Worm (Caenorhabditis elegans): Measurements from ENCODE around the gene B0244.15.

B0244.15 gene

DNA sequence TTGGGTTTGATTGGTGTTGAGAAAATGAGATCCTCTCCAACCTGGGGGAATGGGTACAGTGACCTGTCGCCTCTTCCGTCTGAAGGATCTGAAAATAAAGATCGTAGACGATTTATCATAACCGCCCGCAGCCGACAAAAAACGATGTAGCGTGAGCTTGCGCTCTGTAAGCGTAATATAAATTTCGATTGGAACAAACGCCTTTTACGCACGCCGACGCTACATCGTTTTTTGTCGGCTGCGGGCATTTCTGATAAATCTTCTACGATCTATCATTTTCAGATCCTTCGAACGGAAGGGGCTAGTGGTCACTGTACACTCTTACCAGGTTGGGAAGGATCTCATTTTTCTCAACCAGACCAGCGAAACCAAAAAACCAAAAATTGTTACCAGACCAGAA is 5.2 kb downstream of the B0244.15 start:
- no peak for TF ChIP-seq cog-1 (tag; optimal IDR thresholded peaks at IDR 0.05)
- TF ChIP-seq flt-1 (GFP tag; IDR thresholded peaks at IDR 0.05), result no peak
- TF ChIP-seq klf-2 (GFP tag; conservative IDR thresholded peaks at IDR 0.05), result no peak
- TF ChIP-seq tab-1 (GFP tag; IDR thresholded peaks at IDR 0.05), result no peak
- no peak for TF ChIP-seq ztf-29 (GFP tag; IDR thresholded peaks at IDR 0.05)
- TF ChIP-seq ref-1 (GFP tag; conservative IDR thresholded peaks at IDR 0.05), result no peak
- TF ChIP-seq T22C8.4 (GFP tag; IDR thresholded peaks at IDR 0.05), result no peak
- no peak for TF ChIP-seq med-1 (GFP tag; optimal IDR thresholded peaks at IDR 0.05; ENCODE audit: insufficient read depth)

DNA sequence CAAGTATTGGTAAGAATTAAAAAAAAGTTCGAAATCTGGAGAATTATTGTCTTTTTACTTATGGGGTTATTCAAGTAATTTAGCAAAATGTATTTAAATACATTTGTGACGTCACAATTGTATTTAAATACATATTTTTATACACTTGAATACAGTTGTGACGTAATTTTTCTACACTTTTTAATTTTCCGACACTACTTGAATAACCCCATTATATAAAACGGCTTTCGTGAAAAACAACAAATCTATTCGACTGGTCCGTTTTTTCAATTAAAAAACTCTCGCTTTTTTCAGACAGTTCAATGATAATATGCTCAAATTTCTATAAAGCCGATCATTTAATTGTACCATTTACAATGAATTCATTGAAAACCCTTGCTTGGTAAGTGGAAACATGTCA is 7.3 kb downstream of the B0244.15 start:
- no peak for TF ChIP-seq med-1 (GFP tag; optimal IDR thresholded peaks at IDR 0.05; ENCODE audit: insufficient read depth)
- TF ChIP-seq flt-1 (GFP tag; IDR thresholded peaks at IDR 0.05), result no peak
- no peak for TF ChIP-seq T22C8.4 (GFP tag; IDR thresholded peaks at IDR 0.05)
- TF ChIP-seq ref-1 (GFP tag; conservative IDR thresholded peaks at IDR 0.05), result no peak
- TF ChIP-seq ztf-23 (GFP tag; IDR thresholded peaks at IDR 0.05), result no peak
- no peak for TF ChIP-seq tab-1 (GFP tag; IDR thresholded peaks at IDR 0.05)
- no peak for TF ChIP-seq klf-2 (GFP tag; conservative IDR thresholded peaks at IDR 0.05)
- TF ChIP-seq cog-1 (tag; optimal IDR thresholded peaks at IDR 0.05), result no peak
- TF ChIP-seq ztf-29 (GFP tag; IDR thresholded peaks at IDR 0.05), result no peak

DNA sequence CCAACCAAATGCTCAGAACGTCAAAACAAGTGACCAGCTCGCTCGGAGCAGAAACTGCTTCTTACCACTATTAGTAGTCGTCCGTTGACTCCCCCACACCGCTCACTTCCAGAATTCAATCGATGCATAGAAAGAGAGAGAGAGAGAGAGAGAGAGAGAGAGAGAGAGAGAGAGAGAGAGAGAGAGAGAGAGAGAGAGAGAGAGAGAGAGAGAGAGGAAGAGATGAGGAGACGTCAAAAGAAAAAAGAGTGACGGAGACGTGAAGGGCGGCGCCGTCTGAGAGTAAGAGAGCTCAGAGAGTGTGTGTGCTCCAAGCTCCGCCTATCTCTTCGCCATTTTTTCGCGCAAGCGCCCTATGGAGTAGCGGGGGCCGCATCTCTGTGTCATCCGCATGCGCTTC is 12.0 kb downstream of the B0244.15 start, which contains the start of gene ida-1:
Gene ida-1 (plus strand): TSS at position 336 of the 400 bp plus-strand sequence.
- TF ChIP-seq ref-1 (GFP tag; conservative IDR thresholded peaks at IDR 0.05), result no peak
- no peak for TF ChIP-seq ztf-29 (GFP tag; IDR thresholded peaks at IDR 0.05)
- TF ChIP-seq T22C8.4 (GFP tag; IDR thresholded peaks at IDR 0.05), result peak; percentile 32; the same call in 1 of the 2 replicates

DNA sequence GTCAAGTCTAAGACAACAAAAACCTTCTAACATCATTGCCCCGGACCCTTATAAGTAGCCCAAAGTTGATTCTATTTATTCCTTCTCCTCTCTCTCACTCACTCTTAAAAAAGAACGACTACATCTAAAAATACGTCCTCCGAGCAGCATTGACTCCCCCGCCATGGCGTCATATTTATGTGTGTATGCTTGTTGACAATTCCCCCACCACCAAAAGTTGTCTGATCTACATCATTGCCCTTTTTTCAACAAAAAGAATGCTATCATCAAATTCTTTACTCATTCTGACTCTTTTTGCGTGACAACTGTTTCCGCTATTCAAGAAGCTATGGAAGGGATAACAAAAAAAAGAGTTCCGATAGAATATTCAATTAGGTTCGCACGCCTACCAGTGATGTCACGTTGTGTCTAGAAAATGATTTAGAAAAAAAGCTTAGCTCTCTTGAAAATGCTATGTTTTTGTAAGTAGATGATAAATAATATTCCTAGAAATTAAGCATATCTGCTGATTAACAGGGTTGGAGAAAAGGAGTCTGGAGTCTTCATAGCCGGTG is 14.4 kb downstream of the B0244.15 start:
- TF ChIP-seq ztf-23 (GFP tag; IDR thresholded peaks at IDR 0.05) (no peak), T22C8.4 (GFP tag; IDR thresholded peaks at IDR 0.05) (no peak), med-1 (GFP tag; optimal IDR thresholded peaks at IDR 0.05; ENCODE audit: insufficient read depth) (no peak), klf-2 (GFP tag; conservative IDR thresholded peaks at IDR 0.05) (no peak), flt-1 (GFP tag; IDR thresholded peaks at IDR 0.05) (no peak), ztf-29 (GFP tag; IDR thresholded peaks at IDR 0.05) (no peak), tab-1 (GFP tag; IDR thresholded peaks at IDR 0.05) (no peak)

DNA sequence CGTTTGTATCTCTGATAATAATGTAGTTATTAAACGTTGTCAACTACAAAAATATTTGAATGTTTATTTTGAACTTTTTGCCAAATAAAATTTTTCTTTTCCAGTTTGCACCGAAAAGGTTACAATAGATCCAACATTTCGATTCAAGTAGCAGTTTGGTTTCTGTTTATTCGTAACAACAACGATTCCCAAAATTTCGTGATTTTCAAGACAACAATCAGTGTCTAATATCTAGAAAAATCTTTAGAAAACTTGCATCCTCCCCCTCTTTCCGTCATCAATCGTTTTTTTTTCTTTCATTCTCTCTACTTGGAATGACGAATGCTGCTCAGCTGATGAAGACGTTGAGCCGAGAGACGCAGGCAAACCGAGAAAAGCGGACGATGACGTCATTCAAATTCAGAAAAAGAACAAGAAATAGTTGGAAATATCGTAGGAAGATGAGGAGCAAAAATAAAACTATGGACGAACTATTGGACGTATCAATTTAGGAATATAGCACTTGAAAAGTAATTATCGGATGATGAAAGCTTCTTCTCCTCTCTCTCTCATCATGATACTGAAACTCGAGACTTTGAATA is 15.4 kb downstream of the B0244.15 start:
- no peak for TF ChIP-seq ref-1 (GFP tag; conservative IDR thresholded peaks at IDR 0.05)
- no peak for TF ChIP-seq ztf-29 (GFP tag; IDR thresholded peaks at IDR 0.05)
- TF ChIP-seq med-1 (GFP tag; optimal IDR thresholded peaks at IDR 0.05; ENCODE audit: insufficient read depth), result no peak
- TF ChIP-seq ztf-23 (GFP tag; IDR thresholded peaks at IDR 0.05), result no peak
- no peak for TF ChIP-seq flt-1 (GFP tag; IDR thresholded peaks at IDR 0.05)
- TF ChIP-seq cog-1 (tag; optimal IDR thresholded peaks at IDR 0.05), result no peak
- TF ChIP-seq tab-1 (GFP tag; IDR thresholded peaks at IDR 0.05), result no peak
- TF ChIP-seq T22C8.4 (GFP tag; IDR thresholded peaks at IDR 0.05), result no peak
- TF ChIP-seq klf-2 (GFP tag; conservative IDR thresholded peaks at IDR 0.05), result no peak

DNA sequence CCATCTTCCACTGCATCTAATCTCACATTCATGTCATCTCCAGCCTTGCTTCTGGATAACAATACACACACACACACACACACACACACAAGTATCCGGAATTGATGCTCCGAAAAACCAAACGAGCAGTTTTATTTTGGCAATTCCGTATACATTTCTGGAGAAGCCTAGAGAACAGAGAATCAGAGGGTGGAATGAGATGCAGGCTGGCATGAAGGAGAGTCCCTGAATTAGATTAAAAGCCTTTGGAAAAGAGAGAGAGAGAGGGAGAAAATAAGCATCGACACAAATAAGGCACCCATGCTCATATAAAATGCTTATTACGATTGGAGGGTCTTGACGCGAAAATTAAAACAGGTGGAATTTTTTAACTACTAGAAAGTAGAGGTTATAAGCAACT is 17.5 kb downstream of the B0244.15 start:
- no peak for TF ChIP-seq ztf-23 (GFP tag; IDR thresholded peaks at IDR 0.05)
- no peak for TF ChIP-seq flt-1 (GFP tag; IDR thresholded peaks at IDR 0.05)
- no peak for TF ChIP-seq klf-2 (GFP tag; conservative IDR thresholded peaks at IDR 0.05)
- TF ChIP-seq ref-1 (GFP tag; conservative IDR thresholded peaks at IDR 0.05), result no peak
- TF ChIP-seq tab-1 (GFP tag; IDR thresholded peaks at IDR 0.05), result no peak
- TF ChIP-seq cog-1 (tag; optimal IDR thresholded peaks at IDR 0.05), result no peak
- TF ChIP-seq ztf-29 (GFP tag; IDR thresholded peaks at IDR 0.05), result no peak

DNA sequence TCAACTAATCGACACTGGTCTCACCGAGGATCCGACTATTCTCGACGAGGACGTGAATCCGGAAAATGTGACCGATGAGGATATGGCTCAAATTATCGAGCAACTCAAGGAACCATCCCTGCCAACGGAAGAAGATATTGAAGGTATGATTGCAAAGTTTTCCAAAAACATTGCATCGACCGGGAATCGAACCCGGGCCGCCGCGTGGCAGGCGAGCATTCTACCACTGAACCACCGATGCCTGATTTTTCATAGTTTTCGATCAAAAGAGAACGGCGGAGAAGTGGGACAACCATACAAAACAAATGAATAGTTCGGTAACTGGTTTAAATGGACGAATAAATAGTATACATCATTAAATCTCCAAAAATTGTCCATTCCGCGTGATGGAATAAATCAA is 18.7 kb downstream of the B0244.15 start:
- TF ChIP-seq ztf-23 (GFP tag; IDR thresholded peaks at IDR 0.05) (no peak), med-1 (GFP tag; optimal IDR thresholded peaks at IDR 0.05; ENCODE audit: insufficient read depth) (no peak), T22C8.4 (GFP tag; IDR thresholded peaks at IDR 0.05) (no peak), cog-1 (tag; optimal IDR thresholded peaks at IDR 0.05) (no peak)

DNA sequence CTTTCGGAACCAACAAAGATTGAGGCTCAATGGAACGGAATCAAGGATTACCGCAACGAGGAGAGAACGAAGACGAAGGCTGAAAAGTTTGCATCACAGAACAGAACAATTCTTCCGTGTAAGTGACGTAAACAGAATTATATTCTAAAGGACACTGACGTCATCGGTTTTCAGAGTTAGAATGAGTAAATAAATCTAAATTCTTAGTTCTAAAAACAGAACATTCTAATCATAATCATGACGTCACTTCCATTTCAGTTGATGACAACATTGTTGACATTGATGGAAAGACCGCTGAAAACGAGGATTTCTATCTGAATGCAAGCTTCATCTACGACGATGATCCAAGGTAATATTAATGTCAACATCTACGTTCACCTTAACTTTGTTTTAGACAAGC is 20.8 kb downstream of the B0244.15 start:
- TF ChIP-seq klf-2 (GFP tag; conservative IDR thresholded peaks at IDR 0.05) (no peak), cog-1 (tag; optimal IDR thresholded peaks at IDR 0.05) (no peak)

DNA sequence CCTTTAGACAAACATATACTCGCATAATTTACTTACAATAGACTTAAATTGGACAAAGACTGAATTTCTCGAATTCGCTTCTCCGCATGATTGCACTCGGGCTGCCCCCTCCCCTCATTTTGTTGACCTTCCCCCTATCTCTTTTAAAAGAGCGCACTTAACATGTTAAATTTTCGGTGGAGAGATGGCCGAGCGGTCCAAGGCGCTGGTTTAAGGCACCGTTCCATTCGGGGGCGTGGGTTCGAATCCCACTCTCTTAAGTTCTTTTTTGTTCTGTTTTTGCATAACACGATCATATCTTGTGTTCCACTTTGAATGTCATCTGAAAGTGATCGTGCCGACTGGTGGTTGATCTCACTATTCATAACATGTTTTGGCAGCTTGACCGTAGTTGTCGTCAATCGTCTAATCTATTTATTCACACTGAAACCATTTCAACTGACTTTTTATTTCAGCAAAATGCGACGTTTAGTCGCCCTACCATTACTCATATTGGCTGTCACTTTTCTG is 26.6 kb downstream of the B0244.15 start, which contains the start of gene cutl-23:
Gene cutl-23 (plus strand): TSS at position 460 of the 510 bp plus-strand sequence.
- TF ChIP-seq ztf-29 (GFP tag; IDR thresholded peaks at IDR 0.05) (0 out of 2 replicates have a peak, but pooled peaks have one; percentile 42), ztf-23 (GFP tag; IDR thresholded peaks at IDR 0.05) (peak; percentile 73; the same call in 1 of the 2 replicates), cog-1 (tag; optimal IDR thresholded peaks at IDR 0.05) (peak; percentile 11), flt-1 (GFP tag; IDR thresholded peaks at IDR 0.05) (peak; percentile 76), T22C8.4 (GFP tag; IDR thresholded peaks at IDR 0.05) (no peak), klf-2 (GFP tag; conservative IDR thresholded peaks at IDR 0.05) (no peak; the same call in 1 of the 2 replicates), ref-1 (GFP tag; conservative IDR thresholded peaks at IDR 0.05) (no peak), med-1 (GFP tag; optimal IDR thresholded peaks at IDR 0.05; ENCODE audit: insufficient read depth) (no peak), tab-1 (GFP tag; IDR thresholded peaks at IDR 0.05) (peak; percentile 80; the same call in 1 of the 2 replicates)

DNA sequence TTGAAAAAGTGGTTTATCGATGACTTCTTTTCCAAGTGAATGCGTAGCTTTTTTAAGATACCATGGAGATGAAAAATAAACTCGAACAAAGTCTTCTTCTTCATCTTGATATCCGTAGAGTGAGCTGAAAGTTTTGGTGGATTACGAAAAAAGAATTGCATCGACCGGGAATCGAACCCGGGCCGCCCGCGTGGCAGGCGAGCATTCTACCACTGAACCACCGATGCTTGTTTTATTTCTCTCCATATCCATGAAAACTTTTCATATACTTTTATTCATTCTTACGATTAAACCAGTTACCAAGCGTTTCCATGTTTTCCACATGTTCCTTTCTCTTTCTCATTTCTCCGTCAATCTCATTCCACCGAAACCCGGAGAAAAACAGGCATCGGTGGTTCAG is 38.9 kb downstream of the B0244.15 start:
- TF ChIP-seq klf-2 (GFP tag; conservative IDR thresholded peaks at IDR 0.05) (no peak), ztf-29 (GFP tag; IDR thresholded peaks at IDR 0.05) (no peak), ztf-23 (GFP tag; IDR thresholded peaks at IDR 0.05) (no peak), ref-1 (GFP tag; conservative IDR thresholded peaks at IDR 0.05) (no peak), med-1 (GFP tag; optimal IDR thresholded peaks at IDR 0.05; ENCODE audit: insufficient read depth) (no peak), flt-1 (GFP tag; IDR thresholded peaks at IDR 0.05) (no peak), tab-1 (GFP tag; IDR thresholded peaks at IDR 0.05) (no peak), cog-1 (tag; optimal IDR thresholded peaks at IDR 0.05) (no peak)

Measured in whole organism, midembryonic.